Worm (Caenorhabditis elegans): ENCODE measurements around the gene fipr-12.

DNA sequence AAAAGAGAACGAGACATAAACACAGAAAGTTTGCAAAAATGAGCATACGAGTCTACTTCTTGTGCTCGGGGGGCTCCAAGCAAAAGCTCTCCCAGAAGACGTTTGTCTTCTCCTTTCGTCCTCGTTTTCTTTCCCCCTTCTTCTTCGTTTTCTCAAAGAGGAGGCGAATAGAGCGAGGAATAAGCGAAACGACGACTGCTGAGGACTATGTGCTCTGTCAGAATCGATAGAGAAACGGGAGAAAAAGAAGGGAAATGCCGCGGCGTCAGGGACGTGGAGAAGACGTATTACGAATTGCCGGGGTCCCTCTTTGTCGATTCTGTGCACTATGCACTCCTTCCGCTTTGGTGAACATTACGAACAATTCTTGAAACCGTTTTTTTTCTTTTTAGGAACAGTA is 35.3 kb downstream of the fipr-12 start:
- no peak for TF ChIP-seq pqm-1 (tag; optimal IDR thresholded peaks at IDR 0.05)
- no peak for TF ChIP-seq ceh-16 (tag; optimal IDR thresholded peaks at IDR 0.05)
- no peak for TF ChIP-seq nhr-11 (tag; optimal IDR thresholded peaks at IDR 0.05)
- no peak for TF ChIP-seq nhr-25 (tag; optimal IDR thresholded peaks at IDR 0.05)
- no peak for TF ChIP-seq aly-2 (tag; optimal IDR thresholded peaks at IDR 0.05)
